Worm (Caenorhabditis elegans) whole organism, early embryonic: ENCODE measurements around the gene Y43F8B.20.
A peak's percentile ranks its signal among the peaks of the same experiment; 100 is the strongest.

ENCODE experiments used
- B0310.2 ChIP-seq: sonication (generic microtip); optimal IDR thresholded peaks from 2 replicates; lab custom pipeline; 2016; ENCODE audit warnings: mild to moderate bottlenecking, missing genetic modification characterization, missing compliant biosample characterization
- F13C5.2 ChIP-seq: sonication (generic microtip); optimal IDR thresholded peaks from 2 replicates; lab custom pipeline; 2017; ENCODE audit warnings: mild to moderate bottlenecking, missing genetic modification characterization, inconsistent platforms, missing compliant biosample characterization
- aly-1 ChIP-seq: sonication (generic microtip); optimal IDR thresholded peaks from 2 replicates; lab custom pipeline; 2016; ENCODE audit warnings: missing genetic modification characterization, missing compliant biosample characterization
- ama-1 ChIP-seq: fragments of 150-350 bp; optimal IDR thresholded peaks from 2 replicates; lab custom pipeline; 2014
- ceh-13 ChIP-seq: fragments of 200-800 bp; sonication (Bioruptor generic); optimal IDR thresholded peaks from 2 replicates; lab custom pipeline; 2018; ENCODE audit warnings: mild to moderate bottlenecking, missing genetic modification characterization, missing compliant biosample characterization
- ceh-36 ChIP-seq: sonication (generic microtip); optimal IDR thresholded peaks from 2 replicates; lab custom pipeline; 2016; ENCODE audit warnings: missing genetic modification characterization, inconsistent platforms, missing compliant biosample characterization
- ets-7 ChIP-seq: sonication (generic microtip); optimal IDR thresholded peaks from 2 replicates; lab custom pipeline; 2016; ENCODE audit warnings: missing genotype, missing genetic modification characterization, missing compliant biosample characterization
- flt-1 ChIP-seq: fragments of 200-800 bp; sonication (Bioruptor generic); IDR thresholded peaks from 2 replicates; pipeline ENCODE4 v1.3.6; 2022; ENCODE audit warnings: missing genetic modification characterization, missing compliant biosample characterization
- hmbx-1 ChIP-seq: sonication (generic microtip); optimal IDR thresholded peaks from 2 replicates; lab custom pipeline; 2016; ENCODE audit warnings: mild to moderate bottlenecking, missing genetic modification characterization, missing compliant biosample characterization
- hmg-4 ChIP-seq: fragments of 200-800 bp; sonication (Bioruptor generic); optimal IDR thresholded peaks from 2 replicates; lab custom pipeline; 2018; ENCODE audit warnings: mild to moderate bottlenecking, missing genetic modification characterization, missing compliant biosample characterization
- hnd-1 ChIP-seq: sonication (generic microtip); optimal IDR thresholded peaks from 2 replicates; lab custom pipeline; 2016; ENCODE audit warnings: missing genetic modification characterization, missing compliant biosample characterization
- pes-1 ChIP-seq: fragments of 200-800 bp; sonication (Bioruptor generic); IDR thresholded peaks from 2 replicates; pipeline ENCODE4 v1.3.6; 2022; ENCODE audit warnings: missing genetic modification reagents, missing genetic modification characterization, missing compliant biosample characterization
- scrt-1 ChIP-seq: fragments of 200-800 bp; sonication (Bioruptor generic); IDR thresholded peaks from 2 replicates; pipeline ENCODE4 v1.3.6; 2022; ENCODE audit warnings: missing genetic modification characterization, missing compliant biosample characterization
- sea-1 ChIP-seq: fragments of 200-800 bp; sonication (Bioruptor generic); conservative IDR thresholded peaks from 2 replicates; pipeline ENCODE4 v1.3.6; 2022; ENCODE audit warnings: missing genetic modification characterization, missing compliant biosample characterization
- tbx-11 ChIP-seq: fragments of 200-800 bp; sonication (Bioruptor generic); IDR thresholded peaks from 2 replicates; pipeline ENCODE4 v1.3.6; 2022; ENCODE audit warnings: missing genetic modification characterization, missing compliant biosample characterization
- tbx-37 ChIP-seq: fragments of 200-800 bp; sonication (Bioruptor generic); conservative IDR thresholded peaks from 2 replicates; pipeline ENCODE4 v1.3.6; 2022; ENCODE audit warnings: missing genetic modification reagents, missing genetic modification characterization, missing compliant biosample characterization
- tra-4 ChIP-seq: sonication (generic microtip); optimal IDR thresholded peaks from 2 replicates; lab custom pipeline; 2017; ENCODE audit warnings: missing genetic modification characterization, missing compliant biosample characterization

Y43F8B.20 gene

DNA sequence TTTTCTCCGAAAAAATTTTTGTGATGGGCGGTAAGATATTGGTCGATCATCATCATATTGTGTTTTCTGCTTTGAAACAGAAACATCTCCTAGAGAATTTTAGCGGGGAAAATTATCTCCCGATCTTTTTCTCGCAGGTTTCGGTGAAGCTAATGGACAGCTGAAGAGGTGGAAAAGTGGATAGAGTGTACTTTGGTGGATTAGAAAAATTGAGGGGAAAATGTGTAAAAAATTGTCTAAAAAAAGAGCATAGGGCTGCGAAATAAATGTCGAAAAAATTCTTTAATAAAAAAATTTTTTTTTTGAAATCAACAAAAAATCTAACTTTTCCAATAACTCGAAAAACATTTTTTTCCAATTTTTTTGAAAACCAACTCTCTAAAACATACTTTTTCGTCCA is 6.3 kb upstream of the Y43F8B.20 start, which contains the start of gene oac-1:
oac-1 (minus strand) TSS at position 101 of the 400 bp plus-strand sequence.
- TF ChIP-seq hnd-1 (no peak), ceh-36 (tag; lab: Kevin White, UChicago) (no peak), tbx-11 (no peak), hmbx-1 (tag; lab: Kevin White, UChicago) (no peak), tra-4 (tag; lab: Kevin White, UChicago) (no peak), flt-1 (GFP tag; lab: Robert Waterston, UW) (no peak), ama-1 (lab: Kevin White, UChicago) (no peak), ets-7 (tag; lab: Kevin White, UChicago) (no peak), aly-1 (tag; lab: Kevin White, UChicago) (no peak), scrt-1 (no peak), B0310.2 (tag; lab: Kevin White, UChicago) (no peak), pes-1 (no peak), hmg-4 (GFP tag; lab: Kevin White, UChicago) (no peak), ceh-13 (GFP tag; lab: Kevin White, UChicago) (no peak), tbx-37 (GFP tag; lab: Robert Waterston, UW) (no peak), sea-1 (GFP tag; lab: Robert Waterston, UW) (no peak), F13C5.2 (no peak)

DNA sequence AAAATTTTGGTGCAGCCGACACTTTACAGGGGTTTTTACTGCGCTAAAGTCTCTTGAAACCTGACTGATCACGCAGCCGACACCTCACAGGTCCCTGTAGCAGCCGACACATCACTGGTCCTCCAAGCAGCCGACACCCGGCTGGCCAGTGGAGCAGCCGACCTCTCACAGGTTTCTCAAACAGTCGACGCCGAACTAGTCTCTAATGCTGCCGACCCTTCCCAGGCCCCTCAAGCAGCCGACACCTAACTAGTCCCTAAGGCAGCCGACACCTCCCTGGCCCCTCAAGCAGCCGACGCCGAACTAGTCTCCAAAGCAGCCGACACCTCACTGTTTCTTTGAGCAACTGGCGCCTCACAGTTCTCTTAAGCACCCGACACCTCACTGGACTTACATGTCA is 5.8 kb upstream of the Y43F8B.20 start:
- no peak for TF ChIP-seq F13C5.2

DNA sequence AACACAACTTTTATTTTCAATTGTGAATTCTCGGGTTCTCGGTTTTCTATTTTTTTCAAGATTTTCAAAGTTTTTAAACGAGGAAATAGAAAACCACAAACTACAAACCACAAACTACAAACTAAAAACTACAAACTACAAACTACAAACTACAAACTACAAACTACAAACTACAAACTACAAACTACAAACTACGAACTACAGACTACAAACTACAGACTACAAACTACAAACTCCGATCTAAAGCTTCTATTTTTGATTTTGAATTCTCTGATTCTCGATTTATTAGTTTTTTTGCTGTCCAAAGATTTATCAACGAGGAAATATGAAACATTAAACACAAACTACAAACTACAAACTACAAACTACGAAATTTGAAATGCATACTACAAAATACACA is 705 bp upstream of the Y43F8B.20 start:
- TF ChIP-seq hnd-1, result no peak
- no peak for TF ChIP-seq ama-1 (lab: Kevin White, UChicago)

DNA sequence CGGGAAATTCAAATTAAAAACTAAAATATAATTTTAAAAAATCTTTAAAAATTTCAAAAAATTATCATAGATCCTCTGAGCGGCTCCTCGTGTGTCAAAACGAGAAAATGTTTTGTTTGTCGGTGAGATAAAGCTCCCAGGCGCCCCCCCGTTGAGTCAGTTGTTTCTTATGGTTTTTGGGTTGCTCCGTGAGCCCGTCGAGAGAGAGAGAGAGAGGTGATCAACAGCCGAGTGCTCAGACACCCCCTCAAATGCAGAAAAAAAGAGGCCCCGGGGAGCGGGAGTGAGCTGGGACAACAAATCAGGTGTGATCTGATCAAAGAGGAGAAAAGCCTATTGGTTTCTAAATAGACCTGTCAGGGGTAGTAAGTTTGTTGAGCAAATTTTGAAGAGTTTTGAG is 2.9 kb downstream of the Y43F8B.20 start:
- TF ChIP-seq hmbx-1 (tag; lab: Kevin White, UChicago) (no peak), pes-1 (no peak), tbx-11 (no peak), hmg-4 (GFP tag; lab: Kevin White, UChicago) (no peak), aly-1 (tag; lab: Kevin White, UChicago) (no peak), scrt-1 (no peak), ceh-13 (GFP tag; lab: Kevin White, UChicago) (no peak), B0310.2 (tag; lab: Kevin White, UChicago) (no peak), tbx-37 (GFP tag; lab: Robert Waterston, UW) (no peak), ama-1 (lab: Kevin White, UChicago) (no peak), flt-1 (GFP tag; lab: Robert Waterston, UW) (no peak), ets-7 (tag; lab: Kevin White, UChicago) (no peak), sea-1 (GFP tag; lab: Robert Waterston, UW) (no peak), hnd-1 (no peak), F13C5.2 (no peak)

DNA sequence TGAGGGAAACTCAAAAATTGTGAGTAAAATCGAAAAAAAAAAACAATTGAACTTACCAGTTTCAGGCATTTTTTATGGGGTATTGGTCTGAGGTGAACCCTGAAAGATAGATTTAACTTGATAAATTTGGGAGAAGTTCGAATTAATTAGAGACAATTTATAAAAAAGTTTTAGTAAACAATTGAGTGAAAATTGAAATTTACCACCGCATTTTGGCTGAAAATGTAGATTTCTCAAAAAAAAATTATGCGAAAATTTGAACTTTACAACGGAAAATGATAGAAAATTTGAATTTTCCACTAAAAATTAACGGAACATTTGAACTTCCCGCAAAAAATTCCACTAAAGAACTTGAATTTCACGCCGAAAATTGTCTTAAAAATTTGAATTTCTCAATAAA is 3.5 kb downstream of the Y43F8B.20 start, which contains the start of gene Y43F8B.1:
Y43F8B.1 (minus strand) TSS at position 101 of the 400 bp plus-strand sequence.
- TF ChIP-seq F13C5.2 (no peak), ceh-36 (tag; lab: Kevin White, UChicago) (no peak), tbx-11 (no peak), hmg-4 (GFP tag; lab: Kevin White, UChicago) (no peak), pes-1 (no peak), hmbx-1 (tag; lab: Kevin White, UChicago) (no peak), scrt-1 (no peak), B0310.2 (tag; lab: Kevin White, UChicago) (no peak), aly-1 (tag; lab: Kevin White, UChicago) (no peak), sea-1 (GFP tag; lab: Robert Waterston, UW) (no peak), ama-1 (lab: Kevin White, UChicago) (no peak)

DNA sequence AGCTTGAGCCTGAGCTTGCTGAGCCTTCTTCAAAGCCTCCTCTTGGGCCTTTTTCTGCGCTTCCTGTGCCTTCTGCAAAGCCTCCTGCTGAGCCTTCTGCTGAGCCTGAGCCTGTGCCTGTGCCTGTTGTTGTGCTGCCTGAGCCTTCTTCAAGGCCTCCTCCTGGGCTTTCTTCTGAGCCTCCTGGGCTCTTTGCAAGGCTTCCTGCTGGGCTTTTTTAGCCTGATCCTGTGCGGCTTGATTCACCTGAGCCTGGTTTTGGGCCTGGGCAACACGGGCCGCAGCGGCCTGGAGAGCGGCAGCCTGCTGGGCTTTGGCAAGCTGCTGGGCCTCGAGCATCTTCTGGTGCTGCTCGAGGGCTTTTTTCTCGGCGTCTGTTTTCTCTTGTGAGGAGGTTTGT is 4.6 kb downstream of the Y43F8B.20 start:
- TF ChIP-seq tra-4 (tag; lab: Kevin White, UChicago) (no peak), ceh-36 (tag; lab: Kevin White, UChicago) (no peak), ets-7 (tag; lab: Kevin White, UChicago) (no peak), ceh-13 (GFP tag; lab: Kevin White, UChicago) (no peak), tbx-11 (no peak), flt-1 (GFP tag; lab: Robert Waterston, UW) (no peak), B0310.2 (tag; lab: Kevin White, UChicago) (no peak), sea-1 (GFP tag; lab: Robert Waterston, UW) (no peak), scrt-1 (no peak), aly-1 (tag; lab: Kevin White, UChicago) (no peak), hmg-4 (GFP tag; lab: Kevin White, UChicago) (no peak), F13C5.2 (no peak), hmbx-1 (tag; lab: Kevin White, UChicago) (no peak), tbx-37 (GFP tag; lab: Robert Waterston, UW) (no peak), ama-1 (lab: Kevin White, UChicago) (no peak)

DNA sequence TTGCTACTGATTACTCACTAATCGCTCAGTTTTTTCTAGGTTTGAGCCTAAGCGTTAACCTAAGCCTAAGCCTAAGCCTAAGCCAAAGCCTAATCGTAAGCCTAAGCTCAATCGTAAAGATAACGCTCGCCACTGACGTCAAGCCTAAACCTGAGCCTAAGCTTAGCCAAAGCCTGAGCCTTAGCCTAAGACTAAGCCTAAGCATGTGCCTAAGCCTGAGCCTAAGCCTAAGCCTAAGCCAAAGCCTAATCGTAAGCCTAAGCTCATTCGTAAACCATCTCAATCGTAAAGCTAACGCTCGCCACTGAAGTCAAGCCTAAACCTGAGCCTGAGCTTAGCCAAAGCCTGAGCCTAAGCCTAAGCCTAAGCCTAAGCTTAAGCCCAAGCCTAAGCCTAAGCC is 6.1 kb downstream of the Y43F8B.20 start:
- TF ChIP-seq ceh-36 (tag; lab: Kevin White, UChicago), result peak; percentile 72
- no peak for TF ChIP-seq sea-1 (GFP tag; lab: Robert Waterston, UW)

DNA sequence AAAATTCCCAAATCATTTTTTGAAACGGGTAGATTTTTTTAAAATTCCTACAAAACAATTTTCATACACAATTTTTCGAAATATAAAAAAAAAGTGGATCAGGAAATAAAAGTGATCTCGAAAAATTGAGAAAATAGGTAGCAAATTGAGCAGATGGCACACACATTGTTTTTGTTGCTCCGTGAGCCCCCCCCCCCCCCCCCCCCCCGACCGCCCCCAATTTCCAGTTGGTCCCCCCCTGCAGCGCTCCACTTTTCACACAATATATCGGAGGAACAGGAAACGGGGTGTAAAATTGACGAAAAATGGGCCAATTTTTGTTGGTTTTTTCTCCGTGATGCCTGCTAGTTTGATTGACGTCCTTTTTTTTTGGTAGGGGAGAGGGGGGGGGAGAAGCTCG is 8.7 kb downstream of the Y43F8B.20 start:
- TF ChIP-seq tra-4 (tag; lab: Kevin White, UChicago) (no peak), F13C5.2 (no peak), pes-1 (no peak), hmg-4 (GFP tag; lab: Kevin White, UChicago) (no peak), ama-1 (lab: Kevin White, UChicago) (no peak), sea-1 (GFP tag; lab: Robert Waterston, UW) (no peak), hmbx-1 (tag; lab: Kevin White, UChicago) (no peak), hnd-1 (no peak), ceh-36 (tag; lab: Kevin White, UChicago) (no peak), tbx-37 (GFP tag; lab: Robert Waterston, UW) (no peak), aly-1 (tag; lab: Kevin White, UChicago) (no peak)
